Worm (Caenorhabditis elegans) whole organism, young adult: Measurements from ENCODE around the gene lin-48.
A peak's percentile ranks its signal among the peaks of the same experiment; 100 is the strongest.

Source experiments
- attf-5 ChIP-seq: fragments of 200-800 bp; sonication (Bioruptor generic); optimal IDR thresholded peaks from 2 replicates; lab custom pipeline; 2018; ENCODE audit warnings: mild to moderate bottlenecking, missing genetic modification characterization, missing compliant biosample characterization
- cebp-1 ChIP-seq, 2 experiments: fragments of 200-800 bp in 1 of 2; sonication (Bioruptor generic) in 1 of 2; sonication (generic microtip) in 1 of 2; IDR thresholded peaks in 1 of 2; optimal IDR thresholded peaks in 1 of 2; 2 replicates each; pipeline versions ENCODE4 v1.3.6 to Lab custom; 2017 to 2022; ENCODE audit warnings: missing compliant biosample characterization in 2 of 2, missing genetic modification characterization in 2 of 2, mild to moderate bottlenecking in 1 of 2, missing genetic modification reagents in 1 of 2, moderate library complexity in 1 of 2
- dpl-1 ChIP-seq: fragments of 150-350 bp; optimal IDR thresholded peaks from 2 replicates; lab custom pipeline; 2014; ENCODE audit warnings: missing biosample characterization, missing genetic modification reagents, missing genetic modification characterization
- hrde-1 ChIP-seq: sonication (generic microtip); optimal IDR thresholded peaks from 2 replicates; lab custom pipeline; 2016; ENCODE audit warnings: missing genetic modification characterization, mild to moderate bottlenecking, missing compliant biosample characterization, moderate library complexity, missing genotype, missing genetic modification reagents, borderline replicate concordance
- madf-10 ChIP-seq: sonication (generic microtip); optimal IDR thresholded peaks from 2 replicates; lab custom pipeline; 2016; ENCODE audit warnings: mild to moderate bottlenecking, missing genetic modification characterization, missing compliant biosample characterization
- mel-28 ChIP-seq: sonication (generic microtip); optimal IDR thresholded peaks from 2 replicates; lab custom pipeline; 2016; ENCODE audit warnings: borderline replicate concordance, mild to moderate bottlenecking, missing genetic modification characterization, missing compliant biosample characterization
- nfyb-1 ChIP-seq: fragments of 200-800 bp; sonication (Bioruptor generic); IDR thresholded peaks from 2 replicates; pipeline ENCODE4 v1.3.6; 2022; ENCODE audit warnings: missing genetic modification reagents, missing genetic modification characterization, missing compliant biosample characterization
- zim-3 ChIP-seq: sonication (generic microtip); optimal IDR thresholded peaks from 2 replicates; lab custom pipeline; 2017; ENCODE audit warnings: mild to moderate bottlenecking, missing genetic modification characterization, moderate library complexity, missing compliant biosample characterization
- ztf-18 ChIP-seq: sonication (generic microtip); optimal IDR thresholded peaks from 2 replicates; lab custom pipeline; 2016; ENCODE audit warnings: missing genotype, mild to moderate bottlenecking, missing genetic modification characterization, missing compliant biosample characterization
- ztf-6 ChIP-seq: fragments of 200-800 bp; sonication (Bioruptor generic); IDR thresholded peaks from 2 replicates; pipeline ENCODE4 v1.3.6; 2022; ENCODE audit warnings: missing genetic modification reagents, missing genetic modification characterization, missing compliant biosample characterization

DNA sequence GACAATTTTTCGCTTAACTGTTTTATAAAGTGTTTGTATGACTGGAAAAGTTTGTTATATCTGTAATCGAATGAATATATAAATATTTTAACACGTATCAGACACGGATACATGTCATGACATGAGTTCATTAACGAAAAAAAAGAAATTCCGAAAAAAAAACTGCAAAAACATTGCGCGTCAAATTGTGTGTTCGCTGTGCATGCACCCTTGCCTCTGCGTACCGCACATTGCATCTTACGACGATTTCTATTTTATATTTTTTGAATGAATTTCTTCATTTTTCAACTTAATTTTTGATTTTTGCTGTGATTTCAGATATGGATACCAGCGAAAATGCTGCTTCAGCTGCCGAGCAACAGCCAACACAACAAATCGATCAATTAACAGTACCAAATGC is 40.3 kb upstream of the lin-48 start, which contains the start of gene wdr-5.1:
- no peak for TF ChIP-seq ztf-6 (GFP tag; lab: Robert Waterston, UW)
- TF ChIP-seq hrde-1 (tag; lab: Kevin White, UChicago): no peak
- no peak for TF ChIP-seq cebp-1 (GFP tag; IDR thresholded peaks at IDR 0.05; lab: Robert Waterston, UW)
- TF ChIP-seq cebp-1 (tag; optimal IDR thresholded peaks at IDR 0.05; lab: Kevin White, UChicago): peak; percentile 50
- TF ChIP-seq attf-5 (GFP tag; lab: Kevin White, UChicago): no peak
- no peak for TF ChIP-seq mel-28 (tag; lab: Kevin White, UChicago)
- no peak for TF ChIP-seq zim-3 (tag; lab: Kevin White, UChicago)
- TF ChIP-seq dpl-1 (GFP tag; lab: Kevin White, UChicago): no peak
- TF ChIP-seq madf-10 (tag; lab: Kevin White, UChicago): no peak
- no peak for TF ChIP-seq nfyb-1 (GFP tag; lab: Robert Waterston, UW)
- TF ChIP-seq ztf-18 (tag; lab: Kevin White, UChicago): no peak
